1 fruit fly cellular context compared by ENCODE assay signal in genomic region chr3L:19159894-19160293, dm6.
A peak's percentile ranks its signal among the peaks of the same experiment; 100 is the strongest.
TF ChIP-seq lines count a peak whose summit lies in the region.

No protein-coding gene starts in this region.

TF ChIP-seq in whole organism, embryonic, 481 proteins besides CTCF, POLR2A, EP300 and RAD21 (continued from another document and continues in another):
- TF ChIP-seq tin (GFP tag; optimal IDR thresholded peaks at IDR 0.05; lab: Kevin White, UChicago) (peak; percentile 49), nau (GFP tag; optimal IDR thresholded peaks at IDR 0.05; lab: Kevin White, UChicago) (no peak), peb (GFP tag; IDR thresholded peaks at IDR 0.05; lab: Robert Waterston, UW) (0 out of 2 replicates have a peak, but pooled peaks have one; percentile 15), CG31224 (GFP tag; IDR thresholded peaks at IDR 0.05; lab: Robert Waterston, UW) (no peak), CG32772 (GFP tag; IDR thresholded peaks at IDR 0.05; lab: Robert Waterston, UW) (no peak), pnt (GFP tag; optimal IDR thresholded peaks at IDR 0.05; lab: Kevin White, UChicago) (peak; percentile 42), da (GFP tag; optimal IDR thresholded peaks at IDR 0.05; lab: Kevin White, UChicago) (no peak), Dip3 (GFP tag; optimal IDR thresholded peaks at IDR 0.05; lab: Kevin White, UChicago) (no peak), CG10543 (GFP tag; optimal IDR thresholded peaks at IDR 0.05; lab: Kevin White, UChicago) (no peak), pita (GFP tag; optimal IDR thresholded peaks at IDR 0.05; lab: Kevin White, UChicago) (no peak), CG13296 (GFP tag; optimal IDR thresholded peaks at IDR 0.05; lab: Kevin White, UChicago) (no peak), CG13287 (GFP tag; IDR thresholded peaks at IDR 0.05; lab: Robert Waterston, UW; ENCODE audit: partially characterized antibody) (no peak), CG10654 (GFP tag; optimal IDR thresholded peaks at IDR 0.05; lab: Kevin White, UChicago) (no peak), CG10321 (GFP tag; IDR thresholded peaks at IDR 0.05; lab: Robert Waterston, UW) (no peak), tup (GFP tag; optimal IDR thresholded peaks at IDR 0.05; lab: Kevin White, UChicago) (no peak), slp2 (GFP tag; optimal IDR thresholded peaks at IDR 0.05; lab: Kevin White, UChicago) (no peak), Six4 (GFP tag; optimal IDR thresholded peaks at IDR 0.05; lab: Kevin White, UChicago) (peak; percentile 32), zen (tag; optimal IDR thresholded peaks at IDR 0.05; lab: Kevin White, UChicago) (no peak), fd64A (GFP tag; optimal IDR thresholded peaks at IDR 0.05; lab: Kevin White, UChicago) (no peak), CG12104 (GFP tag; optimal IDR thresholded peaks at IDR 0.05; lab: Kevin White, UChicago) (no peak), bsh (GFP tag; optimal IDR thresholded peaks at IDR 0.05; lab: Kevin White, UChicago) (peak; percentile 70 to 74), Camta (GFP tag; optimal IDR thresholded peaks at IDR 0.05; lab: Kevin White, UChicago) (peak; percentile 4), danr (GFP tag; IDR thresholded peaks at IDR 0.05; lab: Robert Waterston, UW) (no peak), oc (tag; optimal IDR thresholded peaks at IDR 0.05; lab: Kevin White, UChicago) (no peak), YL-1 (GFP tag; optimal IDR thresholded peaks at IDR 0.05; lab: Kevin White, UChicago) (no peak), tap (tag; optimal IDR thresholded peaks at IDR 0.05; lab: Kevin White, UChicago) (no peak), fd3F (GFP tag; optimal IDR thresholded peaks at IDR 0.05; lab: Kevin White, UChicago) (no peak), grn (GFP tag; optimal IDR thresholded peaks at IDR 0.05; lab: Kevin White, UChicago) (no peak), CG15514 (GFP tag; optimal IDR thresholded peaks at IDR 0.05; lab: Kevin White, UChicago) (no peak), PHDP (tag; optimal IDR thresholded peaks at IDR 0.05; lab: Kevin White, UChicago) (peak; percentile 18), CG17359 (tag; optimal IDR thresholded peaks at IDR 0.05; lab: Kevin White, UChicago) (peak; percentile 32), CG17612 (GFP tag; IDR thresholded peaks at IDR 0.05; lab: Robert Waterston, UW) (no peak), Ada2b (GFP tag; IDR thresholded peaks at IDR 0.05; lab: Robert Waterston, UW) (peak; percentile 25; the same call in 1 of the 2 replicates), CG9932 (GFP tag; IDR thresholded peaks at IDR 0.05; lab: Robert Waterston, UW) (no peak), CG4820 (GFP tag; optimal IDR thresholded peaks at IDR 0.05; lab: Kevin White, UChicago) (peak; percentile 31), pb (GFP tag; optimal IDR thresholded peaks at IDR 0.05; lab: Kevin White, UChicago) (no peak), CG30020 (tag; optimal IDR thresholded peaks at IDR 0.05; lab: Kevin White, UChicago) (no peak), z (GFP tag; IDR thresholded peaks at IDR 0.05; lab: Robert Waterston, UW) (0 out of 3 replicates have a peak, but pooled peaks have one; percentile 39), Doc2 (GFP tag; IDR thresholded peaks at IDR 0.05; lab: Robert Waterston, UW) (no peak), eve (GFP tag; optimal IDR thresholded peaks at IDR 0.05; lab: Kevin White, UChicago) (no peak), Spps (tag; optimal IDR thresholded peaks at IDR 0.05; lab: Kevin White, UChicago) (peak; percentile 49), D19A (tag; optimal IDR thresholded peaks at IDR 0.05; lab: Kevin White, UChicago) (peak; percentile 41), E2f1 (GFP tag; IDR thresholded peaks at IDR 0.05; lab: Robert Waterston, UW) (peak; percentile 43; the same call in 1 of the 2 replicates), CG4707 (GFP tag; optimal IDR thresholded peaks at IDR 0.05; lab: Kevin White, UChicago) (no peak), prd (optimal IDR thresholded peaks at IDR 0.05; lab: Kevin White, UChicago) (no peak), prd (GFP tag; IDR thresholded peaks at IDR 0.05; lab: Robert Waterston, UW) (peak; percentile 72), ERR (GFP tag; optimal IDR thresholded peaks at IDR 0.05; lab: Kevin White, UChicago) (no peak), CG30403 (GFP tag; optimal IDR thresholded peaks at IDR 0.05; lab: Kevin White, UChicago) (peak; percentile 29), CG17829 (tag; optimal IDR thresholded peaks at IDR 0.05; lab: Kevin White, UChicago) (peak; percentile 51), CG3163 (GFP tag; optimal IDR thresholded peaks at IDR 0.05; lab: Kevin White, UChicago) (no peak), CG3726 (GFP tag; IDR thresholded peaks at IDR 0.05; lab: Robert Waterston, UW) (no peak), CG3065 (GFP tag; optimal IDR thresholded peaks at IDR 0.05; lab: Kevin White, UChicago) (no peak), CkIIα-i1 (GFP tag; IDR thresholded peaks at IDR 0.05; lab: Robert Waterston, UW) (no peak), H2.0 (GFP tag; IDR thresholded peaks at IDR 0.05; lab: Robert Waterston, UW) (peak; percentile 31; the same call in 1 of the 2 replicates), Dip2 (GFP tag; IDR thresholded peaks at IDR 0.05; lab: Robert Waterston, UW) (no peak), tx (GFP tag; optimal IDR thresholded peaks at IDR 0.05; lab: Kevin White, UChicago) (no peak), CG10274 (GFP tag; optimal IDR thresholded peaks at IDR 0.05; lab: Kevin White, UChicago) (no peak), CG10267 (tag; optimal IDR thresholded peaks at IDR 0.05; lab: Kevin White, UChicago) (peak; percentile 50), h (optimal IDR thresholded peaks at IDR 0.05; lab: Kevin White, UChicago) (no peak), Hr3 (GFP tag; optimal IDR thresholded peaks at IDR 0.05; lab: Kevin White, UChicago) (no peak), dmrt99B (tag; optimal IDR thresholded peaks at IDR 0.05; lab: Kevin White, UChicago) (peak; percentile 9), D (optimal IDR thresholded peaks at IDR 0.05; lab: Kevin White, UChicago) (no peak), D (GFP tag; optimal IDR thresholded peaks at IDR 0.05; lab: Kevin White, UChicago) (peak; percentile 35), ato (GFP tag; IDR thresholded peaks at IDR 0.05; lab: Robert Waterston, UW; ENCODE audit: partially characterized antibody) (no peak), CG18476 (GFP tag; optimal IDR thresholded peaks at IDR 0.05; lab: Kevin White, UChicago) (no peak), Adf1 (GFP tag; IDR thresholded peaks at IDR 0.05; lab: Robert Waterston, UW) (no peak), HHEX (GFP tag; optimal IDR thresholded peaks at IDR 0.05; lab: Kevin White, UChicago) (peak; percentile 31), Dfd (GFP tag; optimal IDR thresholded peaks at IDR 0.05; lab: Kevin White, UChicago) (no peak), sd (tag; optimal IDR thresholded peaks at IDR 0.05; lab: Kevin White, UChicago) (no peak), dpn (GFP tag; optimal IDR thresholded peaks at IDR 0.05; lab: Kevin White, UChicago) (peak in 1 of 2 experiments; percentile 34), CG3281 (GFP tag; optimal IDR thresholded peaks at IDR 0.05; lab: Kevin White, UChicago) (no peak), vfl (GFP tag; optimal IDR thresholded peaks at IDR 0.05; lab: Kevin White, UChicago) (no peak), fd96Cb (tag; optimal IDR thresholded peaks at IDR 0.05; lab: Kevin White, UChicago) (peak; percentile 41), CG43689 (GFP tag; IDR thresholded peaks at IDR 0.05; lab: Robert Waterston, UW) (no peak), Oli (tag; optimal IDR thresholded peaks at IDR 0.05; lab: Kevin White, UChicago) (no peak), trem (tag; optimal IDR thresholded peaks at IDR 0.05; lab: Kevin White, UChicago) (no peak), Scr (GFP tag; IDR thresholded peaks at IDR 0.05; lab: Robert Waterston, UW; ENCODE audit: partially characterized antibody) (no peak), Fer3 (tag; optimal IDR thresholded peaks at IDR 0.05; lab: Kevin White, UChicago) (no peak), CG4404 (GFP tag; IDR thresholded peaks at IDR 0.05; lab: Robert Waterston, UW) (0 out of 2 replicates have a peak, but pooled peaks have one; percentile 13), Aef1 (GFP tag; IDR thresholded peaks at IDR 0.05; lab: Robert Waterston, UW) (0 out of 3 replicates have a peak, but pooled peaks have one; percentile 26), wek (GFP tag; optimal IDR thresholded peaks at IDR 0.05; lab: Kevin White, UChicago) (no peak), CG33557 (GFP tag; optimal IDR thresholded peaks at IDR 0.05; lab: Kevin White, UChicago) (peak; percentile 31), ro (GFP tag; IDR thresholded peaks at IDR 0.05; lab: Robert Waterston, UW) (no peak), CG2129 (GFP tag; IDR thresholded peaks at IDR 0.05; lab: Robert Waterston, UW; ENCODE audit: partially characterized antibody) (no peak), Dad (GFP tag; optimal IDR thresholded peaks at IDR 0.05; lab: Kevin White, UChicago) (no peak), CG7372 (GFP tag; IDR thresholded peaks at IDR 0.05; lab: Robert Waterston, UW) (no peak), gro (GFP tag; optimal IDR thresholded peaks at IDR 0.05; lab: Kevin White, UChicago) (no peak), CG3407 (GFP tag; optimal IDR thresholded peaks at IDR 0.05; lab: Kevin White, UChicago) (no peak), Poxn (GFP tag; IDR thresholded peaks at IDR 0.05; lab: Robert Waterston, UW) (no peak), CG2875 (GFP tag; optimal IDR thresholded peaks at IDR 0.05; lab: Kevin White, UChicago) (peak; percentile 6), CG15696 (tag; optimal IDR thresholded peaks at IDR 0.05; lab: Kevin White, UChicago) (peak; percentile 42), CG12769 (tag; optimal IDR thresholded peaks at IDR 0.05; lab: Kevin White, UChicago) (no peak), Antp (GFP tag; optimal IDR thresholded peaks at IDR 0.05; lab: Kevin White, UChicago) (peak; percentile 21), mld (GFP tag; IDR thresholded peaks at IDR 0.05; lab: Robert Waterston, UW; ENCODE audit: partially characterized antibody) (no peak), cato (GFP tag; optimal IDR thresholded peaks at IDR 0.05; lab: Kevin White, UChicago; ENCODE audit: borderline replicate concordance) (no peak), CG9609 (GFP tag; optimal IDR thresholded peaks at IDR 0.05; lab: Kevin White, UChicago) (peak; percentile 17), vvl (GFP tag; IDR thresholded peaks at IDR 0.05; lab: Robert Waterston, UW) (peak; percentile 68), CG17912 (GFP tag; optimal IDR thresholded peaks at IDR 0.05; lab: Kevin White, UChicago) (no peak), croc (GFP tag; conservative IDR thresholded peaks at IDR 0.05; lab: Robert Waterston, UW) (no peak), CG16863 (GFP tag; optimal IDR thresholded peaks at IDR 0.05; lab: Kevin White, UChicago) (peak; percentile 31), lilli (GFP tag; optimal IDR thresholded peaks at IDR 0.05; lab: Kevin White, UChicago) (peak; percentile 27), CG18011 (GFP tag; optimal IDR thresholded peaks at IDR 0.05; lab: Kevin White, UChicago) (no peak), Mad (GFP tag; optimal IDR thresholded peaks at IDR 0.05; lab: Kevin White, UChicago) (no peak), CG14965 (GFP tag; optimal IDR thresholded peaks at IDR 0.05; lab: Kevin White, UChicago; ENCODE audit: borderline replicate concordance) (no peak), CG16779 (GFP tag; IDR thresholded peaks at IDR 0.05; lab: Robert Waterston, UW) (no peak), CG14441 (GFP tag; IDR thresholded peaks at IDR 0.05; lab: Robert Waterston, UW) (no peak), en (GFP tag; optimal IDR thresholded peaks at IDR 0.05; lab: Kevin White, UChicago) (no peak), pfk (GFP tag; optimal IDR thresholded peaks at IDR 0.05; lab: Kevin White, UChicago) (no peak), CG4424 (GFP tag; optimal IDR thresholded peaks at IDR 0.05; lab: Kevin White, UChicago) (peak; percentile 30), luna (GFP tag; optimal IDR thresholded peaks at IDR 0.05; lab: Kevin White, UChicago) (no peak), sr (GFP tag; IDR thresholded peaks at IDR 0.05; lab: Robert Waterston, UW) (no peak), Hmx (GFP tag; optimal IDR thresholded peaks at IDR 0.05; lab: Kevin White, UChicago) (no peak), fu2 (GFP tag; optimal IDR thresholded peaks at IDR 0.05; lab: Kevin White, UChicago) (no peak), MESR4 (GFP tag; optimal IDR thresholded peaks at IDR 0.05; lab: Kevin White, UChicago) (no peak), twi (tag; optimal IDR thresholded peaks at IDR 0.05; lab: Kevin White, UChicago) (no peak), nmo (GFP tag; optimal IDR thresholded peaks at IDR 0.05; lab: Kevin White, UChicago) (peak; percentile 49), Eip74EF (GFP tag; optimal IDR thresholded peaks at IDR 0.05; lab: Kevin White, UChicago) (no peak), eyg (GFP tag; optimal IDR thresholded peaks at IDR 0.05; lab: Kevin White, UChicago) (no peak), bcd (GFP tag; optimal IDR thresholded peaks at IDR 0.05; lab: Kevin White, UChicago) (no peak), vnd (GFP tag; IDR thresholded peaks at IDR 0.05; lab: Robert Waterston, UW; ENCODE audit: partially characterized antibody) (no peak), CG7745 (tag; optimal IDR thresholded peaks at IDR 0.05; lab: Kevin White, UChicago) (no peak), CG9727 (GFP tag; optimal IDR thresholded peaks at IDR 0.05; lab: Kevin White, UChicago) (peak; percentile 65), Dbx (GFP tag; IDR thresholded peaks at IDR 0.05; lab: Robert Waterston, UW) (no peak; the same call in 2 of the 3 replicates), CG12391 (tag; optimal IDR thresholded peaks at IDR 0.05; lab: Kevin White, UChicago) (peak; percentile 55), Awh (GFP tag; IDR thresholded peaks at IDR 0.05; lab: Robert Waterston, UW) (peak; percentile 58), CG9437 (GFP tag; optimal IDR thresholded peaks at IDR 0.05; lab: Kevin White, UChicago) (no peak), CG7786 (GFP tag; optimal IDR thresholded peaks at IDR 0.05; lab: Kevin White, UChicago) (peak; percentile 46), seq (GFP tag; IDR thresholded peaks at IDR 0.05; lab: Robert Waterston, UW) (0 out of 2 replicates have a peak, but pooled peaks have one; percentile 6), Lpt (GFP tag; optimal IDR thresholded peaks at IDR 0.05; lab: Kevin White, UChicago) (no peak), CG8359 (GFP tag; optimal IDR thresholded peaks at IDR 0.05; lab: Kevin White, UChicago; ENCODE audit: borderline replicate concordance) (no peak), rib (GFP tag; IDR thresholded peaks at IDR 0.05; lab: Robert Waterston, UW) (no peak), row (GFP tag; IDR thresholded peaks at IDR 0.05; lab: Robert Waterston, UW) (peak; percentile 49; the same call in 2 of the 3 replicates), CG33213 (GFP tag; optimal IDR thresholded peaks at IDR 0.05; lab: Kevin White, UChicago) (no peak), trh (GFP tag; optimal IDR thresholded peaks at IDR 0.05; lab: Kevin White, UChicago) (no peak), dati (GFP tag; IDR thresholded peaks at IDR 0.05; lab: Robert Waterston, UW) (no peak)
